Fruit fly (Drosophila melanogaster): Measurements from ENCODE around the gene spict.
A peak's percentile ranks its signal among the peaks of the same experiment; 100 is the strongest.

spict gene

DNA sequence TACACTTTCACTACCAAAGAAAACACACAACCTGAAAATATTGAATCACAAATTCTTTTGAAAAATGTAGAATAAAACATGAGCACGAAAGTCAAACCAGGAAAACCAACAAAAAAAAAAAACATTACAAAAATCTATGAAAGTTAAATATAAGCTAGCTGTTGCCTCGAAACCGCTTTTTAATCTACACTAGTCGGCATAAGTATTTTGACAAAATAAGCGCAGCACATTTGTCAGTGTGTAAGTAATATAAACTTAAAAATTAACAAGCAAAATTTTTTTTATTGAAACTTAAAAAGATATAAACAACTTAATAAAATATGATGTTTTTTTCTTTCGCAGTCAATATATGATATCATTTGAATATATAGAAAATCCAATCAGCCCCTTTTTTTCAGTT lies 8.3 kb downstream of the spict start, which contains the start of gene CG5787:
TSS of gene CG5787 (minus strand) at position 101 of the 400 bp plus-strand sequence.
- TF ChIP-seq gt (GFP tag; IDR thresholded peaks at IDR 0.05) (no peak), eyg (GFP tag; optimal IDR thresholded peaks at IDR 0.05) (no peak), pros (GFP tag; optimal IDR thresholded peaks at IDR 0.05) (no peak), CG8388 (GFP tag; optimal IDR thresholded peaks at IDR 0.05) (peak; percentile 19), pho (GFP tag; optimal IDR thresholded peaks at IDR 0.05) (no peak), Hr39 (optimal IDR thresholded peaks at IDR 0.05) (no peak), hb (GFP tag; IDR thresholded peaks at IDR 0.05; ENCODE audit: partially characterized antibody) (no peak), amos (GFP tag; IDR thresholded peaks at IDR 0.05; ENCODE audit: partially characterized antibody) (no peak), cato (GFP tag; optimal IDR thresholded peaks at IDR 0.05; ENCODE audit: borderline replicate concordance) (no peak), pnt (GFP tag; optimal IDR thresholded peaks at IDR 0.05) (no peak), sens (GFP tag) (peak; percentile 39), D19B (GFP tag; optimal IDR thresholded peaks at IDR 0.05) (no peak)

DNA sequence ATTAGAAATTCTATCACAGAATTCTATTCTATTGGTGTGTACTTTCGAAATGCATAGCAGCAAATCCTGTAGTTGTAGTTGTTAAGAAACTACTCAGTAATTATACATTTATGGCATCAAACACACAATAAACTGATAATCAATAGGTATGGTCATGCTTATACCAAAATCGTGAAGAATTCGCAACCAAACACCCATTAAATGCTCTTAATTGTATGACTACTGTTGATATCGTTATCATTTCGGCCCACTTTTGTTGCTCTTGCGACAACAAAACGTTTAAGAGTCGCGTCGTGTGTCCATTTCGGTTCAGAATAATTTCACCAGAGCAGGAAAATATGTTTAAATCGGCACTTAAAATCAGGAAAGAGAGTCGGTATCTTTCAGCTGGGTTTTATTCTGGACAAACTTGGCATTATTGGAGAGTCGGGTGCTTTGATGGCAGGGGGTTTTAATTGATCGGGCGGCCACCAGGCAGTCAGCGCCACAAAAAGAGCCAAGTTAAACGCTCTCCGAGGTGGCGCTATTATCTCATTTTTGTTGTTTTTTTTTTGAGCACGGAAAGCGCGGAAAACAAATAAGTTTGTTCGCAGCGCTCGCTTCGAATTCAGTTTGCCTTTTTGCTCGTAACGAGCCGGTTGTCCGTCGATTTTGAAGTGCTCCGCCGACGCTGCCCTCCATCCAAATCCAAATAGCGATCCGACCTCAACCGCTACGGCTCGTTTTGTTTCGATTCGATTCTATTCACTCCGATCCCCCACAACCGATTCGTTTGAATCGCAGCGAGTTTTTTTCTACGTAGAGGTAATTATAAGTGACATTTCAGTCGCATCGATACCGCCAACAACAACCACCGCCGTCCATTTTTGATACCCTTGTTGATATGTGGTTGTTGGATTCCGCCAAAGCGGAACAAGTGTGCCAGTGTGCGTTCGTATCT lies 14.2 kb downstream of the spict start, which contains the start of gene MRP:
TSS of gene MRP (plus strand) at position 609 of the 940 bp plus-strand sequence.
- TF ChIP-seq CG10267 (tag; optimal IDR thresholded peaks at IDR 0.05) (no peak), nerfin-2 (GFP tag; IDR thresholded peaks at IDR 0.05; ENCODE audit: partially characterized antibody) (no peak), Sin3A (optimal IDR thresholded peaks at IDR 0.05) (no peak), CG3163 (GFP tag; optimal IDR thresholded peaks at IDR 0.05) (peak; percentile 84), CG14441 (GFP tag; IDR thresholded peaks at IDR 0.05) (peak; percentile 35; the same call in 1 of the 2 replicates), cg (GFP tag; optimal IDR thresholded peaks at IDR 0.05) (peak; percentile 48), CG10147 (GFP tag; optimal IDR thresholded peaks at IDR 0.05) (no peak), GATAe (GFP tag; conservative IDR thresholded peaks at IDR 0.05) (no peak), chinmo (GFP tag; IDR thresholded peaks at IDR 0.05; ENCODE audit: partially characterized antibody) (peak; percentile 97), Doc2 (GFP tag; IDR thresholded peaks at IDR 0.05) (no peak), hb (GFP tag; IDR thresholded peaks at IDR 0.05; ENCODE audit: partially characterized antibody) (no peak), E2f1 (GFP tag; IDR thresholded peaks at IDR 0.05) (0 out of 2 replicates have a peak, but pooled peaks have one; percentile 35), ftz-f1 (GFP tag; optimal IDR thresholded peaks at IDR 0.05) (peak; percentile 64), CG12236 (GFP tag; optimal IDR thresholded peaks at IDR 0.05) (no peak), lab (GFP tag; optimal IDR thresholded peaks at IDR 0.05) (peak; percentile 51), CG9797 (GFP tag; optimal IDR thresholded peaks at IDR 0.05) (no peak), gro (GFP tag; optimal IDR thresholded peaks at IDR 0.05) (peak; percentile 9), Dbx (GFP tag; IDR thresholded peaks at IDR 0.05) (0 out of 3 replicates have a peak, but pooled peaks have one; percentile 54), Pdp1 (GFP tag; optimal IDR thresholded peaks at IDR 0.05) (peak in 1 of 2 experiments; percentile 30), rib (GFP tag; IDR thresholded peaks at IDR 0.05) (peak; percentile 67; the same call in 1 of the 2 replicates), YL-1 (GFP tag; optimal IDR thresholded peaks at IDR 0.05) (no peak), cwo (GFP tag; optimal IDR thresholded peaks at IDR 0.05) (peak; percentile 9), Sry-δ (GFP tag; optimal IDR thresholded peaks at IDR 0.05) (no peak), Vsx1 (GFP tag; optimal IDR thresholded peaks at IDR 0.05) (peak; percentile 31), CG33213 (GFP tag; optimal IDR thresholded peaks at IDR 0.05) (no peak), Aef1 (GFP tag; IDR thresholded peaks at IDR 0.05) (peak; percentile 28; the same call in 1 of the 3 replicates), fd64A (GFP tag; optimal IDR thresholded peaks at IDR 0.05) (no peak), Ets97D (GFP tag; optimal IDR thresholded peaks at IDR 0.05) (no peak), CG9817 (tag; optimal IDR thresholded peaks at IDR 0.05) (no peak), inv (GFP tag; IDR thresholded peaks at IDR 0.05; ENCODE audit: partially characterized antibody) (peak; percentile 17; the same call in 1 of the 2 replicates), CG6765 (GFP tag; optimal IDR thresholded peaks at IDR 0.05) (peak; percentile 34), sob (GFP tag; IDR thresholded peaks at IDR 0.05) (no peak), CG13123 (GFP tag; optimal IDR thresholded peaks at IDR 0.05) (no peak), CG3065 (GFP tag; optimal IDR thresholded peaks at IDR 0.05) (no peak), CG13287 (GFP tag; IDR thresholded peaks at IDR 0.05; ENCODE audit: partially characterized antibody) (peak; percentile 51), H2.0 (GFP tag; IDR thresholded peaks at IDR 0.05) (no peak)
